Fruit fly (Drosophila melanogaster): ENCODE measurements around the gene olf413.

The olf413 gene

dm6 chr3L:22287994-22288766 lies 152.3 kb downstream of the olf413 start, which contains the start of the genes Hem and IleRS (continued):
- TF ChIP-seq mirr (GFP tag; optimal IDR thresholded peaks at IDR 0.05), result no peak
- TF ChIP-seq CHES-1-like (GFP tag; optimal IDR thresholded peaks at IDR 0.05), result peak; percentile 65
- peak; percentile 76 for TF ChIP-seq Taf1 (GFP tag; IDR thresholded peaks at IDR 0.05)
- peak; percentile 62; the same call in 2 of the 3 replicates for TF ChIP-seq hb (GFP tag; IDR thresholded peaks at IDR 0.05; ENCODE audit: partially characterized antibody)
- TF ChIP-seq Mrtf (GFP tag; IDR thresholded peaks at IDR 0.05), result peak; percentile 79
- TF ChIP-seq CG12071 (GFP tag; optimal IDR thresholded peaks at IDR 0.05), result peak; percentile 74
- peak; percentile 97 for TF ChIP-seq zf30C (GFP tag; optimal IDR thresholded peaks at IDR 0.05)
- peak; percentile 89 for TF ChIP-seq CG17385 (GFP tag; optimal IDR thresholded peaks at IDR 0.05)
- peak; percentile 92 for TF ChIP-seq CG15269 (tag; optimal IDR thresholded peaks at IDR 0.05)
- TF ChIP-seq jigr1 (GFP tag; IDR thresholded peaks at IDR 0.05), result peak; percentile 68; the same call in 2 of the 3 replicates
- TF ChIP-seq grn (GFP tag; optimal IDR thresholded peaks at IDR 0.05), result no peak
- TF ChIP-seq Six4 (GFP tag; optimal IDR thresholded peaks at IDR 0.05), result peak; percentile 89
- TF ChIP-seq gsb-n (tag; optimal IDR thresholded peaks at IDR 0.05), result no peak
- TF ChIP-seq NFAT (GFP tag; IDR thresholded peaks at IDR 0.05), result peak; percentile 67
- peak; percentile 91 for TF ChIP-seq CG9817 (tag; optimal IDR thresholded peaks at IDR 0.05)
- TF ChIP-seq Neu2 (GFP tag; optimal IDR thresholded peaks at IDR 0.05; ENCODE audit: borderline replicate concordance), result no peak
- TF ChIP-seq CG13123 (GFP tag; optimal IDR thresholded peaks at IDR 0.05), result peak; percentile 90
- TF ChIP-seq HLH3B (GFP tag; IDR thresholded peaks at IDR 0.05), result peak; percentile 89
- peak; percentile 94 for TF ChIP-seq Hsf (GFP tag; optimal IDR thresholded peaks at IDR 0.05)
- peak; percentile 94 for TF ChIP-seq CG2678 (tag; optimal IDR thresholded peaks at IDR 0.05)
- peak; percentile 74 for TF ChIP-seq CG1529 (GFP tag; optimal IDR thresholded peaks at IDR 0.05)
- TF ChIP-seq bcd (GFP tag; optimal IDR thresholded peaks at IDR 0.05), result peak; percentile 92
- TF ChIP-seq CG13775 (GFP tag; optimal IDR thresholded peaks at IDR 0.05), result peak; percentile 95
- peak; percentile 91 for TF ChIP-seq Fer3 (tag; optimal IDR thresholded peaks at IDR 0.05)
- TF ChIP-seq luna (GFP tag; optimal IDR thresholded peaks at IDR 0.05), result peak; percentile 73
- TF ChIP-seq Atf6 (GFP tag; IDR thresholded peaks at IDR 0.05), result peak; percentile 91
- peak; percentile 84 for TF ChIP-seq al (GFP tag; IDR thresholded peaks at IDR 0.05)
- TF ChIP-seq CG6654 (GFP tag; optimal IDR thresholded peaks at IDR 0.05), result peak; percentile 78
- TF ChIP-seq sens (GFP tag), result peak; percentile 98
- peak; percentile 91 for TF ChIP-seq lmd (GFP tag; IDR thresholded peaks at IDR 0.05)
- peak; percentile 40 for TF ChIP-seq repo (GFP tag; optimal IDR thresholded peaks at IDR 0.05)
- TF ChIP-seq CG7271 (tag; optimal IDR thresholded peaks at IDR 0.05), result peak; percentile 72
- TF ChIP-seq jing (GFP tag; optimal IDR thresholded peaks at IDR 0.05), result peak; percentile 72
- TF ChIP-seq Poxn (GFP tag; IDR thresholded peaks at IDR 0.05), result peak; percentile 55
- peak; percentile 93 for TF ChIP-seq dysf (GFP tag; IDR thresholded peaks at IDR 0.05)
- peak; percentile 15 for TF ChIP-seq CG31365 (tag; optimal IDR thresholded peaks at IDR 0.05)
- TF ChIP-seq CG32772 (GFP tag; IDR thresholded peaks at IDR 0.05), result peak; percentile 92
- peak; percentile 92 for TF ChIP-seq sob (GFP tag; IDR thresholded peaks at IDR 0.05)
- TF ChIP-seq dmrt11E (tag; optimal IDR thresholded peaks at IDR 0.05), result peak; percentile 96
- peak; percentile 82 for TF ChIP-seq gce (GFP tag; IDR thresholded peaks at IDR 0.05)
- peak; percentile 84 for TF ChIP-seq CG2875 (GFP tag; optimal IDR thresholded peaks at IDR 0.05)
- peak; percentile 78 for TF ChIP-seq CG18011 (GFP tag; optimal IDR thresholded peaks at IDR 0.05)
- no peak for TF ChIP-seq CG1603 (tag; optimal IDR thresholded peaks at IDR 0.05)
- TF ChIP-seq H15 (GFP tag; IDR thresholded peaks at IDR 0.05), result peak; percentile 84
- TF ChIP-seq tgo (GFP tag; IDR thresholded peaks at IDR 0.05), result peak; percentile 90
- TF ChIP-seq CG10543 (GFP tag; optimal IDR thresholded peaks at IDR 0.05), result peak; percentile 90
- TF ChIP-seq pfk (GFP tag; optimal IDR thresholded peaks at IDR 0.05), result peak; percentile 10
- TF ChIP-seq CG32767 (GFP tag; IDR thresholded peaks at IDR 0.05), result peak; percentile 87
- peak; percentile 91 for TF ChIP-seq CG10267 (tag; optimal IDR thresholded peaks at IDR 0.05)
- peak; percentile 35 for TF ChIP-seq CG34376 (GFP tag; optimal IDR thresholded peaks at IDR 0.05)
